Worm (Caenorhabditis elegans) whole organism, L4/young adult: ENCODE data around the gene C04C11.1.

Source experiments
- W03F9.2 ChIP-seq: fragments of 150-350 bp; optimal IDR thresholded peaks from 2 replicates; lab custom pipeline; 2014; ENCODE audit warnings: missing biosample characterization, missing genetic modification characterization
- dao-5 ChIP-seq: sonication (generic microtip); optimal IDR thresholded peaks from 2 replicates; lab custom pipeline; 2016; ENCODE audit warnings: missing genotype, missing genetic modification characterization, moderate library complexity, missing compliant biosample characterization
- him-1 ChIP-seq: sonication (generic microtip); optimal IDR thresholded peaks from 2 replicates; lab custom pipeline; 2016; ENCODE audit warnings: missing genotype, missing genetic modification reagents, missing genetic modification characterization, missing compliant biosample characterization

DNA sequence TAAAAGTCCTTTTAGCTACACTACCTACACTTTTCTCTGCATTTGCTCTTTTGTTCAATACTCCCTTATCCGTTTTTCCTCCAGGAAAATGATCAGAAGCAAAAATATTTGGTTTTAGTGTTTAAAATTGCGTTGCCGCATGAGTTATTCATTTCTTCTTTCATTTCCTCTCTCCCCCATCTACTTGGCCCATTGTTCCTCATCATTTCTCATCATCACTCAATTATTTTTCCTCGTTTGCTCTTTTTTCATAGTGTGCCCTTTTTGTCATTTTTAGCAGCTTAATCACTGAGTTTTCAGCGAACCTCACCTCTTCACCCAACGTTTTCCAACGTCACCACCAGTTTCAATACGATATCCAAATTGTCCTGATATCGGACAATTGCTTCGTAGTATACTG is 28.8 kb downstream of the C04C11.1 start, which contains the start of gene dyc-1:
- TF ChIP-seq dao-5 = no peak
- TF ChIP-seq him-1 (tag; lab: Kevin White, UChicago) = no peak
- no peak for TF ChIP-seq W03F9.2 (tag; lab: Kevin White, UChicago)
